Fruit fly (Drosophila melanogaster): Measurements from ENCODE around the gene Pdss2.

Gene Pdss2

dm6 chr3L:21046107-21046708 is 18.5 kb downstream of the Pdss2 start (continued):
- peak; percentile 39; the same call in 1 of the 2 replicates for TF ChIP-seq Drgx (GFP tag; IDR thresholded peaks at IDR 0.05)
- TF ChIP-seq CG18262 (tag; optimal IDR thresholded peaks at IDR 0.05), result peak; percentile 34
- no peak for TF ChIP-seq CG16779 (GFP tag; IDR thresholded peaks at IDR 0.05)
- TF ChIP-seq unpg (GFP tag; optimal IDR thresholded peaks at IDR 0.05), result peak; percentile 28
- no peak for TF ChIP-seq CG33557 (GFP tag; optimal IDR thresholded peaks at IDR 0.05)
- TF ChIP-seq phol (tag; optimal IDR thresholded peaks at IDR 0.05), result peak; percentile 31
- TF ChIP-seq Dbx (GFP tag; IDR thresholded peaks at IDR 0.05), result no peak
- TF ChIP-seq dmrt11E (tag; optimal IDR thresholded peaks at IDR 0.05), result peak; percentile 40
- no peak for TF ChIP-seq CG1233 (GFP tag; optimal IDR thresholded peaks at IDR 0.05)
- TF ChIP-seq toy (GFP tag; IDR thresholded peaks at IDR 0.05), result no peak
- TF ChIP-seq gcm (GFP tag; optimal IDR thresholded peaks at IDR 0.05), result no peak
- TF ChIP-seq lov (optimal IDR thresholded peaks at IDR 0.05), result no peak
- TF ChIP-seq lov (GFP tag; IDR thresholded peaks at IDR 0.05), result 0 out of 3 replicates have a peak, but pooled peaks have one; percentile 65
- TF ChIP-seq az2 (GFP tag; optimal IDR thresholded peaks at IDR 0.05), result peak; percentile 7
- TF ChIP-seq Hmx (GFP tag; optimal IDR thresholded peaks at IDR 0.05), result no peak
- no peak for TF ChIP-seq CG31388 (GFP tag; optimal IDR thresholded peaks at IDR 0.05)
- no peak for TF ChIP-seq CG2889 (GFP tag; IDR thresholded peaks at IDR 0.05)
- TF ChIP-seq onecut (GFP tag; IDR thresholded peaks at IDR 0.05), result no peak
- TF ChIP-seq CG10147 (GFP tag; optimal IDR thresholded peaks at IDR 0.05), result no peak
- no peak for TF ChIP-seq CG10267 (tag; optimal IDR thresholded peaks at IDR 0.05)
- no peak for TF ChIP-seq abd-A (tag; optimal IDR thresholded peaks at IDR 0.05)
- TF ChIP-seq CG10366 (GFP tag; IDR thresholded peaks at IDR 0.05), result no peak
- peak; percentile 40 for TF ChIP-seq Sox102F (GFP tag; optimal IDR thresholded peaks at IDR 0.05)
- TF ChIP-seq so (GFP tag; IDR thresholded peaks at IDR 0.05), result no peak
- TF ChIP-seq Meics (GFP tag; optimal IDR thresholded peaks at IDR 0.05), result no peak
- TF ChIP-seq CG43689 (GFP tag; IDR thresholded peaks at IDR 0.05), result no peak; the same call in 1 of the 2 replicates
- TF ChIP-seq dan (GFP tag; IDR thresholded peaks at IDR 0.05), result no peak
- TF ChIP-seq CG8478 (optimal IDR thresholded peaks at IDR 0.05), result no peak
- TF ChIP-seq oc (tag; optimal IDR thresholded peaks at IDR 0.05), result no peak
- TF ChIP-seq Xrp1 (GFP tag; IDR thresholded peaks at IDR 0.05), result peak; percentile 26; the same call in 1 of the 2 replicates
- peak; percentile 8 for TF ChIP-seq CG17359 (tag; optimal IDR thresholded peaks at IDR 0.05)
- peak; percentile 85 for TF ChIP-seq sens (GFP tag)
- peak; percentile 52 for TF ChIP-seq CG1603 (tag; optimal IDR thresholded peaks at IDR 0.05)
- TF ChIP-seq Fer3 (tag; optimal IDR thresholded peaks at IDR 0.05), result no peak
- no peak for TF ChIP-seq CG7357 (GFP tag; IDR thresholded peaks at IDR 0.05)
- peak; percentile 7 for TF ChIP-seq CG14710 (tag; optimal IDR thresholded peaks at IDR 0.05)

dm6 chr3L:21047037-21047436 is 19.3 kb downstream of the Pdss2 start:
- TF ChIP-seq CG8924 (tag; optimal IDR thresholded peaks at IDR 0.05) (peak; percentile 38), CG8290 (GFP tag; optimal IDR thresholded peaks at IDR 0.05) (peak; percentile 12), CG8290 (tag; optimal IDR thresholded peaks at IDR 0.05) (no peak), CG12299 (tag; optimal IDR thresholded peaks at IDR 0.05) (no peak), CG4360 (GFP tag; IDR thresholded peaks at IDR 0.05) (peak; percentile 26; the same call in 1 of the 2 replicates), CG6254 (GFP tag; optimal IDR thresholded peaks at IDR 0.05) (peak; percentile 14), Xbp1 (GFP tag; optimal IDR thresholded peaks at IDR 0.05) (peak; percentile 39), Deaf1 (tag; optimal IDR thresholded peaks at IDR 0.05) (peak; percentile 4), BtbVII (GFP tag; optimal IDR thresholded peaks at IDR 0.05) (peak; percentile 11), Oli (tag; optimal IDR thresholded peaks at IDR 0.05) (peak; percentile 28), CG10267 (tag; optimal IDR thresholded peaks at IDR 0.05) (peak; percentile 61), CG16779 (GFP tag; IDR thresholded peaks at IDR 0.05) (no peak), CG17328 (GFP tag; IDR thresholded peaks at IDR 0.05) (peak; percentile 72), zf30C (GFP tag; optimal IDR thresholded peaks at IDR 0.05) (peak; percentile 97), ATbp (GFP tag; optimal IDR thresholded peaks at IDR 0.05) (peak; percentile 27), CG2120 (GFP tag; optimal IDR thresholded peaks at IDR 0.05) (peak; percentile 27), Hr51 (GFP tag; optimal IDR thresholded peaks at IDR 0.05) (peak in 1 of 2 experiments; percentile 59), grau (tag; optimal IDR thresholded peaks at IDR 0.05) (peak; percentile 52), PHDP (tag; optimal IDR thresholded peaks at IDR 0.05) (peak; percentile 53)
